Fruit fly (Drosophila melanogaster) whole organism, wandering third instar larva: Measurements from ENCODE around the gene PH4alphaMP.
A peak's percentile ranks its signal among the peaks of the same experiment; 100 is the strongest.

Experiments used
- Dfd ChIP-seq: fragments of >200 bp; optimal IDR thresholded peaks from 2 replicates; lab custom pipeline; 2017; ENCODE audit warnings: missing biosample characterization, missing genetic modification characterization
- Hnf4 ChIP-seq: fragments of 200-800 bp; sonication (Bioruptor generic); optimal IDR thresholded peaks from 2 replicates; lab custom pipeline; 2016; ENCODE audit warnings: missing biosample characterization, mild to moderate bottlenecking, missing genetic modification characterization
- Hr78 ChIP-seq: fragments of >200 bp; optimal IDR thresholded peaks from 2 replicates; lab custom pipeline; 2017; ENCODE audit warnings: missing biosample characterization, missing genetic modification characterization
- OdsH ChIP-seq: fragments of 200-800 bp; sonication (Bioruptor generic); optimal IDR thresholded peaks from 2 replicates; lab custom pipeline; 2016; ENCODE audit warnings: missing biosample characterization, mild to moderate bottlenecking, missing genetic modification characterization
- Sp1 ChIP-seq: fragments of 200-800 bp; sonication (Bioruptor generic); optimal IDR thresholded peaks from 3 replicates; lab custom pipeline; 2019; ENCODE audit warnings: missing biosample characterization, mild to moderate bottlenecking, missing genetic modification characterization, moderate library complexity
- dsf ChIP-seq: sonication (Bioruptor generic); optimal IDR thresholded peaks from 2 replicates; lab custom pipeline; 2016; ENCODE audit warnings: missing biosample characterization, missing genetic modification characterization, borderline replicate concordance
- rgr ChIP-seq: fragments of 200-800 bp; sonication (Bioruptor generic); optimal IDR thresholded peaks from 3 replicates; lab custom pipeline; 2016; ENCODE audit warnings: missing biosample characterization, mild to moderate bottlenecking, missing genetic modification characterization
- usp ChIP-seq: fragments of >200 bp; optimal IDR thresholded peaks from 2 replicates; lab custom pipeline; 2017; ENCODE audit warnings: missing biosample characterization, missing genetic modification characterization

DNA sequence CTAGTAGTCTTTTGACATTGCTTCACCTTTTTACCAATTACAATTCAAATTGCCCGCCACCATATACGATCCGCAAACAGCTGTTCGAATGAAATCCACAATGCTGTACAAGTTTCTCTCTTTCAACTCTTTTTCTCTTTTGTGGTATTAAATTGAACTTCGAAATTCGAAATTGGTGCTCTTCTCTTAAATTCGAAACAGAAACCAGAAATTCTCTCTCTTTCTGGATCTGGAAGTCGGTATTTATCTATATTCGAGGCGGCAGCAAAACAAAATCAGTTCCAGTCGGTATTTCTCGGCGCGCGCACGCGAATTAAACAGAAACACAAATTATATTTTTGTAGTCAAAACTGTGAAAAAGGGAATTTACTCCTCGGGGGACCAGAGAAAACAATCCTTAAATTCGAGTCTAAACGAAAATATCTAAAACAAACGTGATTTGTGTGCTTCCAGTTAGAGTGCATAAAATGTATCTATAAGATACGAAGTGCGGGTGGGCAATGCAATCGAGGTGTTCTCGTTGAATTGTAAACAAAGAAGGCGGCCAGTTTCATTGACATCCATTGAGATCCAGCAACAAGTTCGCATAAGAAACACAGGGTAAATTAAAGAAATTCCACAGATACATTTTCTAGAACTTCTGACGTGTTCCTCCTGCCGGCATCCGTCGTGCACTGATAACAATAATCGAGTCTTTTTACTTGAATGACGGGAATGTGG is 30.0 kb downstream of the PH4alphaMP start, which contains the start of gene PH4alphaEFB:
- TF ChIP-seq Hnf4 (GFP tag; lab: Kevin White, UChicago) (no peak), Dfd (GFP tag; lab: Kevin White, UChicago) (no peak), dsf (GFP tag; lab: Kevin White, UChicago) (no peak), rgr (GFP tag; lab: Kevin White, UChicago) (no peak), Hr78 (GFP tag; lab: Kevin White, UChicago) (no peak), usp (GFP tag; lab: Kevin White, UChicago) (no peak), OdsH (no peak), Sp1 (peak; percentile 4)
